Worm (Caenorhabditis elegans) whole organism, L2 larva: ENCODE results near the gene R151.8.

Experiments used
- F13H6.1 ChIP-seq: sonication (generic microtip); optimal IDR thresholded peaks from 2 replicates; lab custom pipeline; 2016; ENCODE audit warnings: missing genetic modification characterization, missing compliant biosample characterization
- R02D3.7 ChIP-seq: fragments of 150-350 bp; optimal IDR thresholded peaks from 2 replicates; lab custom pipeline; 2014; ENCODE audit warnings: missing biosample characterization, missing genetic modification characterization
- ama-1 ChIP-seq: fragments of 150-350 bp; optimal IDR thresholded peaks from 2 replicates; lab custom pipeline; 2018; ENCODE audit warnings: inconsistent platforms
- ceh-82 ChIP-seq: fragments of 150-350 bp; optimal IDR thresholded peaks from 2 replicates; lab custom pipeline; 2014; ENCODE audit warnings: missing biosample characterization, missing genetic modification characterization
- egl-27 ChIP-seq: sonication (generic microtip); optimal IDR thresholded peaks from 3 replicates; lab custom pipeline; 2017; ENCODE audit warnings: missing biosample characterization, missing genetic modification reagents, missing genetic modification characterization
- zag-1 ChIP-seq: fragments of 150-350 bp; optimal IDR thresholded peaks from 2 replicates; lab custom pipeline; 2014; ENCODE audit warnings: missing biosample characterization, missing genetic modification characterization

Gene R151.8

DNA sequence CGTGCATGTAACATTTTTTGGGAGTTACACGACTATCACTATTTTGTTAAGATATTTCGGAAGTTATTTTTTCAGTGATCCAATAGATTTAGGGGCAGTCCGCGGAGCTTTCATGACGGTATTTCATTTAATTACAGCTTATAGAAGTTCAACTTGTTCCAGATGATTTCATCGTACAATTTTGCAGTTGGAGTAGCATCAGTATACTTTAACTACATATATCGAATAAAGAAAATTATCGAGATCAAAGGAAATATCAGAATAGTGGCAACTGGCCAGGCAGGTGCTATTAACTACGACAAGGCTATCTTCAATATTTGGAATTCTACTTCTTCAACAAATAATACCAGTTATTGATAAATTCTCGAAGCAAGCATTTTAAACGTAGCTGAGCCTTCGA is 51.1 kb downstream of the R151.8 start:
- no peak for TF ChIP-seq R02D3.7 (tag; lab: Kevin White, UChicago)
- no peak for TF ChIP-seq egl-27 (tag; lab: Kevin White, UChicago)
- TF ChIP-seq F13H6.1 (tag; lab: Kevin White, UChicago) = no peak
- TF ChIP-seq ceh-82 (tag; lab: Kevin White, UChicago) = no peak
- TF ChIP-seq zag-1 (tag; lab: Kevin White, UChicago) = no peak
- TF ChIP-seq ama-1 (lab: Kevin White, UChicago) = no peak
